Fruit fly (Drosophila melanogaster) whole organism, embryonic: ENCODE results near the gene D12.

Experiments
- Antp ChIP-seq: fragments of 200-800 bp; sonication (Bioruptor generic); optimal IDR thresholded peaks from 3 replicates; lab custom pipeline; 2016; ENCODE audit warnings: missing biosample characterization, missing genetic modification characterization
- BEAF-32 ChIP-seq: fragments of 200-800 bp; sonication (Bioruptor generic); optimal IDR thresholded peaks from 3 replicates; lab custom pipeline; 2017; ENCODE audit warnings: missing biosample characterization, missing genetic modification characterization, mild to moderate bottlenecking, moderate library complexity, missing genetic modification reagents
- C15 ChIP-seq: fragments of 200-800 bp; sonication (Bioruptor generic); IDR thresholded peaks from 3 replicates; pipeline ENCODE4 v1.3.6; 2022; ENCODE audit warnings: missing biosample characterization, missing genetic modification characterization
- CG10147 ChIP-seq: fragments of 200-800 bp; sonication (Bioruptor generic); optimal IDR thresholded peaks from 2 replicates; lab custom pipeline; 2019; ENCODE audit warnings: missing biosample characterization, mild to moderate bottlenecking, missing genetic modification characterization, moderate library complexity
- CG10366 ChIP-seq: fragments of 200-800 bp; sonication (Bioruptor generic); IDR thresholded peaks from 2 replicates; pipeline ENCODE4 v1.3.6; 2022; ENCODE audit warnings: missing biosample characterization, missing genetic modification characterization
- CG11093 ChIP-seq: fragments of 200-800 bp; sonication (Bioruptor generic); IDR thresholded peaks from 3 replicates; pipeline ENCODE4 v1.3.6; 2022; ENCODE audit warnings: missing biosample characterization, missing genetic modification characterization
- CG12104 ChIP-seq: fragments of 200-800 bp; sonication (Bioruptor generic); optimal IDR thresholded peaks from 3 replicates; lab custom pipeline; 2016; ENCODE audit warnings: missing biosample characterization, missing genetic modification characterization
- CG13424 ChIP-seq: fragments of 200-800 bp; sonication (Bioruptor generic); optimal IDR thresholded peaks from 2 replicates; lab custom pipeline; 2019; ENCODE audit warnings: missing biosample characterization, mild to moderate bottlenecking, missing genetic modification characterization, moderate library complexity
- CG2199 ChIP-seq: fragments of 200-800 bp; sonication (Bioruptor generic); IDR thresholded peaks from 3 replicates; pipeline ENCODE4 v1.3.6; 2022; ENCODE audit warnings: missing biosample characterization, missing genetic modification characterization
- CG31441 ChIP-seq: fragments of 200-800 bp; sonication (Bioruptor generic); IDR thresholded peaks from 2 replicates; pipeline ENCODE4 v1.3.6; 2022; ENCODE audit warnings: missing biosample characterization, missing genetic modification characterization
- CG32532 ChIP-seq: fragments of 200-800 bp; sonication (Bioruptor generic); IDR thresholded peaks from 2 replicates; pipeline ENCODE4 v1.3.6; 2022; ENCODE audit warnings: missing biosample characterization, missing genetic modification characterization
- CG34422 ChIP-seq: fragments of 200-800 bp; sonication (Bioruptor generic); IDR thresholded peaks from 3 replicates; pipeline ENCODE4 v1.3.6; 2022; ENCODE audit warnings: missing biosample characterization, missing genetic modification characterization
- CG42726 ChIP-seq: fragments of 200-800 bp; sonication (Bioruptor generic); IDR thresholded peaks from 2 replicates; pipeline ENCODE4 v1.3.6; 2022; ENCODE audit warnings: missing biosample characterization, missing genetic modification characterization; ENCODE audit not compliant: partially characterized antibody
- CG4730 ChIP-seq: fragments of 200-800 bp; sonication (Bioruptor generic); IDR thresholded peaks from 2 replicates; pipeline ENCODE4 v1.3.6; 2022; ENCODE audit warnings: missing biosample characterization, missing genetic modification characterization
- CG5245 ChIP-seq: fragments of 200-800 bp; sonication (Bioruptor generic); optimal IDR thresholded peaks from 3 replicates; lab custom pipeline; 2016; ENCODE audit warnings: missing biosample characterization, missing genetic modification characterization
- CG6175 ChIP-seq: fragments of 200-800 bp; sonication (Bioruptor generic); IDR thresholded peaks from 3 replicates; pipeline ENCODE4 v1.3.6; 2022; ENCODE audit warnings: missing biosample characterization, missing genetic modification characterization
- CG7271 ChIP-seq: fragments of 200-800 bp; sonication (Bioruptor generic); optimal IDR thresholded peaks from 2 replicates; lab custom pipeline; 2018; ENCODE audit warnings: missing biosample characterization, mild to moderate bottlenecking, missing genetic modification characterization, moderate library complexity
- CG7357 ChIP-seq: fragments of 200-800 bp; sonication (Bioruptor generic); IDR thresholded peaks from 3 replicates; pipeline ENCODE4 v1.3.6; 2022; ENCODE audit warnings: missing biosample characterization, missing genetic modification characterization
- CG7839 ChIP-seq: fragments of 200-800 bp; sonication (Bioruptor generic); optimal IDR thresholded peaks from 3 replicates; lab custom pipeline; 2018; ENCODE audit warnings: missing biosample characterization, mild to moderate bottlenecking, missing genetic modification characterization, moderate library complexity
- CG9817 ChIP-seq: fragments of 200-800 bp; sonication (Bioruptor generic); optimal IDR thresholded peaks from 2 replicates; lab custom pipeline; 2018; ENCODE audit warnings: missing biosample characterization, mild to moderate bottlenecking, missing genetic modification characterization, moderate library complexity
- CHES-1-like ChIP-seq: fragments of 200-800 bp; sonication (Bioruptor generic); optimal IDR thresholded peaks from 2 replicates; lab custom pipeline; 2016; ENCODE audit warnings: missing biosample characterization, missing genetic modification characterization
- E2f1 ChIP-seq: fragments of 200-800 bp; sonication (Bioruptor generic); IDR thresholded peaks from 2 replicates; pipeline ENCODE4 v1.3.6; 2022; ENCODE audit warnings: missing biosample characterization, missing genetic modification characterization
- Eip74EF ChIP-seq, 2 experiments: fragments of 200-800 bp in 1 of 2; fragments of >200 bp in 1 of 2; sonication (Bioruptor generic) in 1 of 2; optimal IDR thresholded peaks; 2 replicates each; lab custom pipeline; 2017 to 2019; ENCODE audit warnings: missing biosample characterization in 2 of 2, missing genetic modification characterization in 2 of 2, mild to moderate bottlenecking in 1 of 2, moderate library complexity in 1 of 2
- Kr ChIP-seq: fragments of 200-800 bp; sonication (Bioruptor generic); optimal IDR thresholded peaks from 2 replicates; lab custom pipeline; 2017; ENCODE audit warnings: missing biosample characterization, mild to moderate bottlenecking, missing genetic modification characterization
- Lpt ChIP-seq: fragments of >200 bp; optimal IDR thresholded peaks from 2 replicates; lab custom pipeline; 2018; ENCODE audit warnings: missing biosample characterization, missing genetic modification characterization
- Mrtf ChIP-seq: fragments of 200-800 bp; sonication (Bioruptor generic); IDR thresholded peaks from 3 replicates; pipeline ENCODE4 v1.3.6; 2022; ENCODE audit warnings: missing biosample characterization, missing genetic modification characterization
- Ptx1 ChIP-seq: fragments of 200-800 bp; sonication (Bioruptor generic); IDR thresholded peaks from 2 replicates; pipeline ENCODE4 v1.3.6; 2022; ENCODE audit warnings: missing biosample characterization, missing genetic modification characterization
- Xrp1 ChIP-seq: fragments of 200-800 bp; sonication (Bioruptor generic); IDR thresholded peaks from 2 replicates; pipeline ENCODE4 v1.3.6; 2022; ENCODE audit warnings: missing biosample characterization, missing genetic modification characterization
- abd-A ChIP-seq: fragments of 200-800 bp; sonication (Bioruptor generic); optimal IDR thresholded peaks from 3 replicates; lab custom pipeline; 2019; ENCODE audit warnings: missing biosample characterization, mild to moderate bottlenecking, missing genetic modification characterization, moderate library complexity
- al ChIP-seq: fragments of 200-800 bp; sonication (Bioruptor generic); IDR thresholded peaks from 2 replicates; pipeline ENCODE4 v1.3.6; 2022; ENCODE audit warnings: missing biosample characterization, missing genetic modification characterization
- dmrt11E ChIP-seq: fragments of 200-800 bp; sonication (Bioruptor generic); optimal IDR thresholded peaks from 3 replicates; lab custom pipeline; 2018; ENCODE audit warnings: missing biosample characterization, mild to moderate bottlenecking, missing genetic modification characterization, moderate library complexity
- emc ChIP-seq: fragments of 200-800 bp; sonication (Bioruptor generic); optimal IDR thresholded peaks from 2 replicates; lab custom pipeline; 2016; ENCODE audit warnings: missing biosample characterization, missing genetic modification characterization
- exex ChIP-seq: fragments of 200-800 bp; sonication (Bioruptor generic); optimal IDR thresholded peaks from 4 replicates; lab custom pipeline; 2018; ENCODE audit warnings: missing biosample characterization, mild to moderate bottlenecking, missing genetic modification characterization, moderate library complexity
- gcm2 ChIP-seq: fragments of 200-800 bp; sonication (Bioruptor generic); optimal IDR thresholded peaks from 2 replicates; lab custom pipeline; 2016; ENCODE audit warnings: missing biosample characterization, missing genetic modification characterization
- gfzf ChIP-seq: fragments of 200-800 bp; sonication (Bioruptor generic); optimal IDR thresholded peaks from 2 replicates; lab custom pipeline; 2016; ENCODE audit warnings: missing biosample characterization, mild to moderate bottlenecking, missing genetic modification characterization, moderate library complexity
- grn ChIP-seq: fragments of 200-800 bp; sonication (Bioruptor generic); optimal IDR thresholded peaks from 3 replicates; lab custom pipeline; 2017; ENCODE audit warnings: missing biosample characterization, missing genetic modification characterization
- hbn ChIP-seq: fragments of 200-800 bp; sonication (Bioruptor generic); IDR thresholded peaks from 2 replicates; pipeline ENCODE4 v1.3.6; 2022; ENCODE audit warnings: missing biosample characterization, missing genetic modification characterization; ENCODE audit not compliant: partially characterized antibody
- her ChIP-seq: fragments of 200-800 bp; sonication (Bioruptor generic); optimal IDR thresholded peaks from 2 replicates; lab custom pipeline; 2016; ENCODE audit warnings: missing biosample characterization, missing genetic modification characterization
- jing ChIP-seq: fragments of 200-800 bp; sonication (Bioruptor generic); optimal IDR thresholded peaks from 2 replicates; lab custom pipeline; 2018; ENCODE audit warnings: missing biosample characterization, mild to moderate bottlenecking, missing genetic modification characterization
- kay ChIP-seq: fragments of 200-800 bp; sonication (Bioruptor generic); optimal IDR thresholded peaks from 2 replicates; lab custom pipeline; 2016; ENCODE audit warnings: missing biosample characterization, missing genetic modification characterization
- lov ChIP-seq, 2 experiments: fragments of 200-800 bp in 1 of 2; fragments of >200 bp in 1 of 2; sonication (Bioruptor generic) in 1 of 2; IDR thresholded peaks in 1 of 2; optimal IDR thresholded peaks in 1 of 2; 2 replicates in 1 of 2; 3 replicates in 1 of 2; pipeline versions ENCODE4 v1.3.6 to Lab custom; 2017 to 2022; ENCODE audit warnings: missing biosample characterization in 1 of 2, missing genetic modification characterization in 1 of 2
- odd ChIP-seq: fragments of 200-800 bp; sonication (Bioruptor generic); optimal IDR thresholded peaks from 2 replicates; lab custom pipeline; 2017; ENCODE audit warnings: missing biosample characterization, mild to moderate bottlenecking, missing genetic modification characterization
- pb ChIP-seq: fragments of 200-800 bp; sonication (Bioruptor generic); optimal IDR thresholded peaks from 3 replicates; lab custom pipeline; 2016; ENCODE audit warnings: missing biosample characterization, missing genetic modification characterization
- sd ChIP-seq: fragments of 200-800 bp; sonication (Bioruptor generic); optimal IDR thresholded peaks from 3 replicates; lab custom pipeline; 2018; ENCODE audit warnings: missing biosample characterization, mild to moderate bottlenecking, missing genetic modification characterization, moderate library complexity
- tll ChIP-seq, 2 experiments: fragments of 200-800 bp in 1 of 2; fragments of >200 bp in 1 of 2; sonication (Bioruptor generic) in 1 of 2; optimal IDR thresholded peaks; 2 replicates each; lab custom pipeline; 2017 to 2019; ENCODE audit warnings: missing biosample characterization in 2 of 2, missing genetic modification characterization in 2 of 2, mild to moderate bottlenecking in 1 of 2, moderate library complexity in 1 of 2
- twi ChIP-seq: fragments of 200-800 bp; optimal IDR thresholded peaks from 2 replicates; lab custom pipeline; 2019; ENCODE audit warnings: missing biosample characterization, mild to moderate bottlenecking, missing genetic modification characterization, moderate library complexity
- yki ChIP-seq: fragments of >200 bp; optimal IDR thresholded peaks from 3 replicates; lab custom pipeline; 2018
- z ChIP-seq: fragments of 200-800 bp; sonication (Bioruptor generic); IDR thresholded peaks from 3 replicates; pipeline ENCODE4 v1.3.6; 2022; ENCODE audit warnings: missing biosample characterization, missing genetic modification characterization

D12 gene

dm6 chr2L:8463144-8464106, 26.3 kb upstream of the D12 start, which contains the start of gene Agpat2 (continued):
- peak; percentile 89 for TF ChIP-seq Xrp1 (GFP tag; lab: Robert Waterston, UW)
- TF ChIP-seq CG4730 (GFP tag; lab: Robert Waterston, UW) = peak; percentile 44
- peak; percentile 66; the same call in 2 of the 3 replicates for TF ChIP-seq CG34422 (GFP tag; lab: Robert Waterston, UW)
- no peak for TF ChIP-seq CG42726 (GFP tag; lab: Robert Waterston, UW)
- TF ChIP-seq abd-A (tag; lab: Kevin White, UChicago) = peak; percentile 83
- peak in 1 of 2 experiments; percentile 65 for TF ChIP-seq Eip74EF (GFP tag; optimal IDR thresholded peaks at IDR 0.05; lab: Kevin White, UChicago)
- TF ChIP-seq odd = peak; percentile 73
- no peak for TF ChIP-seq Lpt (GFP tag; lab: Kevin White, UChicago)
- TF ChIP-seq CG31441 (GFP tag; lab: Robert Waterston, UW) = peak; percentile 88
- TF ChIP-seq Mrtf (GFP tag; lab: Robert Waterston, UW) = peak; percentile 78; the same call in 2 of the 3 replicates
- TF ChIP-seq CG6175 = no peak
- TF ChIP-seq twi (tag; lab: Kevin White, UChicago) = peak; percentile 51
- no peak for TF ChIP-seq al (GFP tag; lab: Robert Waterston, UW)
- peak; percentile 90 for TF ChIP-seq CG7839 (tag; lab: Kevin White, UChicago)
- no peak for TF ChIP-seq tll (GFP tag; optimal IDR thresholded peaks at IDR 0.05; lab: Kevin White, UChicago)
- no peak for TF ChIP-seq Kr (GFP tag; lab: Kevin White, UChicago)
- no peak for TF ChIP-seq gfzf (GFP tag; lab: Kevin White, UChicago)
- TF ChIP-seq sd (tag; lab: Kevin White, UChicago) = peak; percentile 47
- peak; percentile 62 for TF ChIP-seq kay (GFP tag; lab: Kevin White, UChicago)
- TF ChIP-seq CG13424 (tag; lab: Kevin White, UChicago) = peak; percentile 88
- no peak for TF ChIP-seq yki (lab: Kevin White, UChicago)
- peak; percentile 45; the same call in 1 of the 3 replicates for TF ChIP-seq CG11093
- TF ChIP-seq CG12104 (GFP tag; lab: Kevin White, UChicago) = peak; percentile 80
- TF ChIP-seq C15 (GFP tag; lab: Robert Waterston, UW) = 0 out of 3 replicates have a peak, but pooled peaks have one; percentile 30
- TF ChIP-seq E2f1 (GFP tag; lab: Robert Waterston, UW) = peak; percentile 78
- TF ChIP-seq CG9817 (tag; lab: Kevin White, UChicago) = peak; percentile 59
- TF ChIP-seq CG7271 (tag; lab: Kevin White, UChicago) = peak; percentile 43
- TF ChIP-seq BEAF-32 (GFP tag; lab: Kevin White, UChicago) = no peak
- TF ChIP-seq CG10366 (GFP tag; lab: Robert Waterston, UW) = peak; percentile 76
- peak; percentile 32 for TF ChIP-seq pb (GFP tag; lab: Kevin White, UChicago)
- TF ChIP-seq Antp (GFP tag; lab: Kevin White, UChicago) = peak; percentile 75
- TF ChIP-seq emc = peak; percentile 44
- peak; percentile 67 for TF ChIP-seq jing
- TF ChIP-seq her = peak; percentile 57
- TF ChIP-seq dmrt11E (tag; lab: Kevin White, UChicago) = peak; percentile 82
- TF ChIP-seq CG10147 (GFP tag; lab: Kevin White, UChicago) = peak; percentile 80
- no peak for TF ChIP-seq hbn (GFP tag; lab: Robert Waterston, UW)
- TF ChIP-seq CG7357 = peak; percentile 58; the same call in 2 of the 3 replicates
- TF ChIP-seq z = no peak
- peak; percentile 16 for TF ChIP-seq exex (tag; lab: Kevin White, UChicago)
- TF ChIP-seq CHES-1-like = peak; percentile 58
- peak; percentile 77 for TF ChIP-seq CG32532
- TF ChIP-seq CG5245 (GFP tag; lab: Kevin White, UChicago) = peak; percentile 67
- TF ChIP-seq gcm2 (GFP tag; lab: Kevin White, UChicago) = peak; percentile 35
- no peak for TF ChIP-seq grn (GFP tag; lab: Kevin White, UChicago)
- TF ChIP-seq lov (optimal IDR thresholded peaks at IDR 0.05; lab: Kevin White, UChicago) = no peak
- 0 out of 3 replicates have a peak, but pooled peaks have one; percentile 38 for TF ChIP-seq lov (GFP tag; IDR thresholded peaks at IDR 0.05; lab: Robert Waterston, UW)
- no peak for TF ChIP-seq CG2199 (GFP tag; lab: Robert Waterston, UW)
- TF ChIP-seq Ptx1 (GFP tag; lab: Robert Waterston, UW) = peak; percentile 82
